Worm (Caenorhabditis elegans) whole organism, late embryonic: ENCODE results near the gene str-231.

Experiments
- ceh-34 ChIP-seq: sonication (generic microtip); optimal IDR thresholded peaks from 2 replicates; lab custom pipeline; 2016; ENCODE audit warnings: mild to moderate bottlenecking, missing genetic modification characterization, missing compliant biosample characterization
- nfya-1 ChIP-seq: sonication (generic microtip); optimal IDR thresholded peaks from 2 replicates; lab custom pipeline; 2017; ENCODE audit warnings: missing genetic modification characterization, mild to moderate bottlenecking, missing compliant biosample characterization, antibody characterized with exemption, moderate library complexity
- pha-2 ChIP-seq: sonication (generic microtip); optimal IDR thresholded peaks from 2 replicates; lab custom pipeline; 2017; ENCODE audit warnings: mild to moderate bottlenecking, missing genetic modification characterization, missing compliant biosample characterization
- pqm-1 ChIP-seq: sonication (generic microtip); optimal IDR thresholded peaks from 2 replicates; lab custom pipeline; 2016; ENCODE audit warnings: missing genetic modification characterization, missing compliant biosample characterization
- pros-1 ChIP-seq: fragments of 150-350 bp; optimal IDR thresholded peaks from 2 replicates; lab custom pipeline; 2014; ENCODE audit warnings: missing biosample characterization, missing genetic modification reagents, missing genetic modification characterization
- unc-55 ChIP-seq: sonication (generic microtip); optimal IDR thresholded peaks from 2 replicates; lab custom pipeline; 2017; ENCODE audit warnings: missing biosample characterization, missing genetic modification reagents, missing genetic modification characterization

DNA sequence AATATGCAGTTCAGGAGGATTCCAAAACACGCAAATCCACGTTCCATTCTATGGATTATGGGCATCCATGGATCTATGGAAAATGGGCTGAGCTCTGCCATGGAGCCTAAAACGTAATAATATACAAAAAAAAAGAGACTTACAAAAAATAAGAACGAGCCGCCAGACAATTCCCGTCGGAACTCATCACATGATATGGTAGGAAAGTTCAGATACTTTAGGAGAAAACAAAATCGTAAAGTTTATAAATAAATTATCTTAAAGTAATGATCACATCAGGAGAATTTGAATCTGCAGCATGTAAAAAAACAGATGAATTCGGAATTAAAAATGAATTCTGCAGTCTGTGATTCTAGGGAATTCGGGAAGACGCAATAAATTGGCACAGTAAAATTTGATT is 8.2 kb upstream of the str-231 start, which contains the start of gene str-232:
- TF ChIP-seq unc-55 (GFP tag; lab: Kevin White, UChicago), result no peak
- TF ChIP-seq pros-1 (tag; lab: Kevin White, UChicago), result no peak
- TF ChIP-seq nfya-1, result no peak
- TF ChIP-seq pqm-1 (tag; lab: Kevin White, UChicago), result no peak
- no peak for TF ChIP-seq pha-2 (tag; lab: Kevin White, UChicago)
- TF ChIP-seq ceh-34 (tag; lab: Kevin White, UChicago), result no peak
